Worm (Caenorhabditis elegans) whole organism, young adult: ENCODE measurements around the gene M01E10.3.

Experiments
- B0035.1 ChIP-seq: sonication (generic microtip); optimal IDR thresholded peaks from 2 replicates; lab custom pipeline; 2016; ENCODE audit warnings: missing genetic modification characterization, mild to moderate bottlenecking, missing compliant biosample characterization, missing genotype, missing genetic modification reagents
- B0261.1 ChIP-seq: sonication (generic microtip); optimal IDR thresholded peaks from 2 replicates; lab custom pipeline; 2016; ENCODE audit warnings: mild to moderate bottlenecking, missing genetic modification characterization, moderate library complexity, missing compliant biosample characterization
- D2030.7 ChIP-seq: fragments of 200-800 bp; sonication (Bioruptor generic); IDR thresholded peaks from 2 replicates; pipeline ENCODE4 v1.3.6; 2022; ENCODE audit warnings: missing genetic modification reagents, missing genetic modification characterization, missing compliant biosample characterization
- F49E8.2 ChIP-seq: sonication (generic microtip); optimal IDR thresholded peaks from 3 replicates; lab custom pipeline; 2017; ENCODE audit warnings: missing genetic modification characterization, mild to moderate bottlenecking, missing compliant biosample characterization, antibody characterized with exemption, moderate library complexity; ENCODE audit not compliant: insufficient read depth
- F52B5.7 ChIP-seq: sonication (generic microtip); optimal IDR thresholded peaks from 2 replicates; lab custom pipeline; 2016; ENCODE audit warnings: mild to moderate bottlenecking, missing genetic modification characterization, missing compliant biosample characterization
- F55B11.4 ChIP-seq: sonication (generic microtip); optimal IDR thresholded peaks from 2 replicates; lab custom pipeline; 2016; ENCODE audit warnings: missing compliant biosample characterization, missing genetic modification characterization, borderline replicate concordance; ENCODE audit not compliant: insufficient read depth
- T07F8.4 ChIP-seq: sonication (generic microtip); optimal IDR thresholded peaks from 2 replicates; lab custom pipeline; 2016; ENCODE audit warnings: mild to moderate bottlenecking, missing genetic modification characterization, moderate library complexity, missing compliant biosample characterization
- Y53G8AR.9 ChIP-seq: fragments of 200-800 bp; sonication (Bioruptor generic); conservative IDR thresholded peaks from 2 replicates; pipeline ENCODE4 v1.3.6; 2022; ENCODE audit warnings: missing genetic modification reagents, missing genetic modification characterization, missing compliant biosample characterization
- Y56A3A.18 ChIP-seq: fragments of 200-800 bp; sonication (Bioruptor generic); IDR thresholded peaks from 2 replicates; pipeline ENCODE4 v1.3.6; 2022; ENCODE audit warnings: missing genetic modification reagents, missing genetic modification characterization, missing compliant biosample characterization
- Y95B8A.8 ChIP-seq: fragments of 200-800 bp; sonication (Bioruptor generic); IDR thresholded peaks from 2 replicates; pipeline ENCODE4 v1.3.6; 2022; ENCODE audit warnings: missing genetic modification reagents, missing genetic modification characterization, missing compliant biosample characterization
- ZK185.1 ChIP-seq: sonication (generic microtip); optimal IDR thresholded peaks from 2 replicates; lab custom pipeline; 2016; ENCODE audit warnings: mild to moderate bottlenecking, missing genetic modification characterization, missing compliant biosample characterization; ENCODE audit not compliant: poor library complexity, severe bottlenecking
- attf-5 ChIP-seq: fragments of 200-800 bp; sonication (Bioruptor generic); optimal IDR thresholded peaks from 2 replicates; lab custom pipeline; 2018; ENCODE audit warnings: mild to moderate bottlenecking, missing genetic modification characterization, missing compliant biosample characterization
- bed-2 ChIP-seq: fragments of 200-800 bp; sonication (Bioruptor generic); IDR thresholded peaks from 2 replicates; pipeline ENCODE4 v1.3.6; 2022; ENCODE audit warnings: missing genetic modification reagents, missing genetic modification characterization, missing compliant biosample characterization
- ccch-3 ChIP-seq: fragments of 200-800 bp; sonication (Bioruptor generic); optimal IDR thresholded peaks from 2 replicates; lab custom pipeline; 2018; ENCODE audit warnings: mild to moderate bottlenecking, missing genetic modification characterization, missing compliant biosample characterization
- cebp-1 ChIP-seq, 2 experiments: fragments of 200-800 bp in 1 of 2; sonication (Bioruptor generic) in 1 of 2; sonication (generic microtip) in 1 of 2; IDR thresholded peaks in 1 of 2; optimal IDR thresholded peaks in 1 of 2; 2 replicates each; pipeline versions ENCODE4 v1.3.6 to Lab custom; 2017 to 2022; ENCODE audit warnings: missing compliant biosample characterization in 2 of 2, missing genetic modification characterization in 2 of 2, mild to moderate bottlenecking in 1 of 2, missing genetic modification reagents in 1 of 2, moderate library complexity in 1 of 2
- ceh-58 ChIP-seq: fragments of 200-800 bp; sonication (Bioruptor generic); IDR thresholded peaks from 2 replicates; pipeline ENCODE4 v1.3.6; 2022; ENCODE audit warnings: missing genetic modification characterization, missing compliant biosample characterization
- die-1 ChIP-seq: sonication (generic microtip); optimal IDR thresholded peaks from 2 replicates; lab custom pipeline; 2016; ENCODE audit warnings: missing genotype, mild to moderate bottlenecking, missing genetic modification characterization, missing compliant biosample characterization
- dpff-1 ChIP-seq: sonication (generic microtip); optimal IDR thresholded peaks from 2 replicates; lab custom pipeline; 2017; ENCODE audit warnings: mild to moderate bottlenecking, missing genetic modification characterization, missing compliant biosample characterization
- efl-1 ChIP-seq: fragments of 150-350 bp; optimal IDR thresholded peaks from 2 replicates; lab custom pipeline; 2014; ENCODE audit warnings: missing biosample characterization, missing genetic modification reagents, missing genetic modification characterization
- egl-44 ChIP-seq: fragments of 200-800 bp; sonication (Bioruptor generic); IDR thresholded peaks from 2 replicates; pipeline ENCODE4 v1.3.6; 2022; ENCODE audit warnings: missing genetic modification reagents, missing genetic modification characterization, missing compliant biosample characterization
- ekl-4 ChIP-seq: fragments of 200-800 bp; sonication (Bioruptor generic); IDR thresholded peaks from 2 replicates; pipeline ENCODE4 v1.3.6; 2022; ENCODE audit warnings: missing genetic modification reagents, missing genetic modification characterization, missing compliant biosample characterization
- gei-17 ChIP-seq: fragments of 200-800 bp; sonication (Bioruptor generic); optimal IDR thresholded peaks from 2 replicates; lab custom pipeline; 2018; ENCODE audit warnings: mild to moderate bottlenecking, missing genetic modification characterization, missing compliant biosample characterization
- hlh-12 ChIP-seq: sonication (generic microtip); optimal IDR thresholded peaks from 2 replicates; lab custom pipeline; 2016; ENCODE audit warnings: missing genetic modification characterization, missing compliant biosample characterization
- hmg-1.2 ChIP-seq: fragments of 200-800 bp; sonication (Bioruptor generic); IDR thresholded peaks from 2 replicates; pipeline ENCODE4 v1.3.6; 2022; ENCODE audit warnings: missing genetic modification reagents, missing genetic modification characterization, missing compliant biosample characterization
- hsf-1 ChIP-seq: fragments of 200-800 bp; sonication (Bioruptor generic); IDR thresholded peaks from 2 replicates; pipeline ENCODE4 v1.3.6; 2022; ENCODE audit warnings: missing genetic modification reagents, missing genetic modification characterization, missing compliant biosample characterization
- lin-54 ChIP-seq: fragments of 200-800 bp; sonication (Bioruptor generic); optimal IDR thresholded peaks from 2 replicates; lab custom pipeline; 2018; ENCODE audit warnings: mild to moderate bottlenecking, missing genetic modification characterization, missing compliant biosample characterization
- lsy-27 ChIP-seq: sonication (generic microtip); optimal IDR thresholded peaks from 2 replicates; lab custom pipeline; 2017; ENCODE audit warnings: missing genetic modification characterization, mild to moderate bottlenecking, missing compliant biosample characterization, antibody characterized with exemption, missing genotype, borderline replicate concordance; ENCODE audit not compliant: insufficient read depth
- madf-8 ChIP-seq: fragments of 200-800 bp; sonication (Bioruptor generic); conservative IDR thresholded peaks from 2 replicates; pipeline ENCODE4 v1.3.6; 2022; ENCODE audit warnings: missing genetic modification reagents, missing genetic modification characterization, missing compliant biosample characterization
- mcd-1 ChIP-seq: fragments of 200-800 bp; sonication (Bioruptor generic); IDR thresholded peaks from 2 replicates; pipeline ENCODE4 v1.3.6; 2022; ENCODE audit warnings: missing genetic modification reagents, missing genetic modification characterization, missing compliant biosample characterization
- mel-28 ChIP-seq: sonication (generic microtip); optimal IDR thresholded peaks from 2 replicates; lab custom pipeline; 2016; ENCODE audit warnings: borderline replicate concordance, mild to moderate bottlenecking, missing genetic modification characterization, missing compliant biosample characterization
- mes-4 ChIP-seq: sonication (generic microtip); optimal IDR thresholded peaks from 2 replicates; lab custom pipeline; 2016; ENCODE audit warnings: missing genotype, missing genetic modification characterization, missing compliant biosample characterization
- mxl-1 ChIP-seq: sonication (generic microtip); optimal IDR thresholded peaks from 2 replicates; lab custom pipeline; 2016; ENCODE audit warnings: missing genetic modification characterization, missing compliant biosample characterization
- pbrm-1 ChIP-seq: fragments of 200-800 bp; sonication (Bioruptor generic); IDR thresholded peaks from 2 replicates; pipeline ENCODE4 v1.3.6; 2022; ENCODE audit warnings: missing genetic modification reagents, missing genetic modification characterization, missing compliant biosample characterization
- rcor-1 ChIP-seq: fragments of 200-800 bp; sonication (Bioruptor generic); IDR thresholded peaks from 2 replicates; pipeline ENCODE4 v1.3.6; 2022; ENCODE audit warnings: missing genetic modification reagents, missing genetic modification characterization, missing compliant biosample characterization
- rec-8 ChIP-seq, 2 experiments: sonication (generic microtip); optimal IDR thresholded peaks; 2 replicates each; lab custom pipeline; 2016; ENCODE audit warnings: mild to moderate bottlenecking in 2 of 2, missing genetic modification characterization in 2 of 2, missing genetic modification reagents in 2 of 2, missing genotype in 2 of 2, missing biosample characterization in 1 of 2, missing compliant biosample characterization in 1 of 2, moderate library complexity in 1 of 2
- repo-1 ChIP-seq: sonication (generic microtip); optimal IDR thresholded peaks from 2 replicates; lab custom pipeline; 2017; ENCODE audit warnings: mild to moderate bottlenecking, missing genetic modification characterization, missing compliant biosample characterization
- rpc-1 ChIP-seq, 2 experiments: fragments of 150-350 bp in 1 of 2; sonication (generic microtip) in 1 of 2; optimal IDR thresholded peaks; 2 replicates each; lab custom pipeline; 2014 to 2018; ENCODE audit warnings: missing biosample characterization in 1 of 2, missing genetic modification characterization in 1 of 2, missing genetic modification reagents in 1 of 2, missing genotype in 1 of 2
- sea-2 ChIP-seq: fragments of 200-800 bp; sonication (Bioruptor generic); IDR thresholded peaks from 2 replicates; pipeline ENCODE4 v1.3.6; 2022; ENCODE audit warnings: missing genetic modification characterization, missing compliant biosample characterization
- snpc-1.3 ChIP-seq: sonication (generic microtip); optimal IDR thresholded peaks from 2 replicates; lab custom pipeline; 2017; ENCODE audit warnings: missing genetic modification characterization, mild to moderate bottlenecking, missing compliant biosample characterization, antibody characterized with exemption, moderate library complexity, missing genotype, missing genetic modification reagents; ENCODE audit not compliant: insufficient read depth
- snpc-3.4 ChIP-seq: sonication (generic microtip); optimal IDR thresholded peaks from 2 replicates; lab custom pipeline; 2017; ENCODE audit warnings: missing genetic modification characterization, mild to moderate bottlenecking, missing compliant biosample characterization, antibody characterized with exemption, moderate library complexity, missing genotype, missing genetic modification reagents
- sptf-2 ChIP-seq: fragments of 200-800 bp; sonication (Bioruptor generic); optimal IDR thresholded peaks from 2 replicates; lab custom pipeline; 2018; ENCODE audit warnings: mild to moderate bottlenecking, missing genetic modification characterization, missing compliant biosample characterization
- zim-3 ChIP-seq: sonication (generic microtip); optimal IDR thresholded peaks from 2 replicates; lab custom pipeline; 2017; ENCODE audit warnings: mild to moderate bottlenecking, missing genetic modification characterization, moderate library complexity, missing compliant biosample characterization
- ztf-25 ChIP-seq: fragments of 200-800 bp; sonication (Bioruptor generic); IDR thresholded peaks from 2 replicates; pipeline ENCODE4 v1.3.6; 2022; ENCODE audit warnings: missing genetic modification reagents, missing genetic modification characterization, missing compliant biosample characterization
- ztf-26 ChIP-seq: sonication (generic microtip); optimal IDR thresholded peaks from 2 replicates; lab custom pipeline; 2017; ENCODE audit warnings: missing genetic modification characterization, missing compliant biosample characterization
- ztf-28 ChIP-seq: fragments of 200-800 bp; sonication (Bioruptor generic); IDR thresholded peaks from 2 replicates; pipeline ENCODE4 v1.3.6; 2022; ENCODE audit warnings: missing genetic modification reagents, missing genetic modification characterization, missing compliant biosample characterization

The M01E10.3 gene

ce11 chrIII:2030776-2031565 lies 23.0 kb downstream of the M01E10.3 start (continued):
- TF ChIP-seq ceh-58 (0 out of 2 replicates have a peak, but pooled peaks have one; percentile 74), gei-17 (GFP tag; lab: Kevin White, UChicago) (no peak), B0261.1 (peak; percentile 82), ztf-26 (tag; lab: Kevin White, UChicago) (no peak), mcd-1 (peak; percentile 46; the same call in 1 of the 2 replicates), repo-1 (no peak), ccch-3 (GFP tag; lab: Kevin White, UChicago) (no peak), T07F8.4 (tag; lab: Kevin White, UChicago) (peak; percentile 27), ztf-28 (GFP tag; lab: Robert Waterston, UW) (peak; percentile 66; the same call in 1 of the 2 replicates), egl-44 (GFP tag; lab: Robert Waterston, UW) (no peak), Y95B8A.8 (GFP tag; lab: Robert Waterston, UW) (0 out of 2 replicates have a peak, but pooled peaks have one; percentile 39), attf-5 (GFP tag; lab: Kevin White, UChicago) (peak; percentile 23), sptf-2 (no peak), pbrm-1 (peak; percentile 26; the same call in 1 of the 2 replicates), efl-1 (GFP tag; lab: Kevin White, UChicago) (peak; percentile 44), D2030.7 (peak; percentile 82), zim-3 (tag; lab: Kevin White, UChicago) (no peak), mxl-1 (tag; lab: Kevin White, UChicago) (peak; percentile 69), bed-2 (GFP tag; lab: Robert Waterston, UW) (no peak), lin-54 (peak; percentile 34), die-1 (tag; lab: Kevin White, UChicago) (peak; percentile 73), F55B11.4 (tag; lab: Kevin White, UChicago) (no peak), mes-4 (peak; percentile 57), snpc-1.3 (tag; lab: Kevin White, UChicago) (peak; percentile 77), B0035.1 (tag; lab: Kevin White, UChicago) (peak; percentile 14), sea-2 (no peak), rec-8 (tag; optimal IDR thresholded peaks at IDR 0.05; lab: Kevin White, UChicago) (peak in 1 of 2 experiments; percentile 37), Y56A3A.18 (GFP tag; lab: Robert Waterston, UW) (no peak), dpff-1 (tag; lab: Kevin White, UChicago) (no peak), ztf-25 (peak; percentile 83), rpc-1 (optimal IDR thresholded peaks at IDR 0.05; lab: Kevin White, UChicago) (peak; percentile 67), rpc-1 (tag; optimal IDR thresholded peaks at IDR 0.05; lab: Kevin White, UChicago) (peak; percentile 92), hsf-1 (GFP tag; lab: Robert Waterston, UW) (no peak), hlh-12 (tag; lab: Kevin White, UChicago) (no peak), ZK185.1 (tag; lab: Kevin White, UChicago) (peak; percentile 36), F52B5.7 (tag; lab: Kevin White, UChicago) (peak; percentile 2), mel-28 (no peak), snpc-3.4 (tag; lab: Kevin White, UChicago) (peak; percentile 42), Y53G8AR.9 (GFP tag; lab: Robert Waterston, UW) (no peak), rcor-1 (GFP tag; lab: Robert Waterston, UW) (0 out of 2 replicates have a peak, but pooled peaks have one; percentile 26), madf-8 (GFP tag; lab: Robert Waterston, UW) (no peak), lsy-27 (peak; percentile 16), cebp-1 (GFP tag; IDR thresholded peaks at IDR 0.05; lab: Robert Waterston, UW) (no peak), cebp-1 (tag; optimal IDR thresholded peaks at IDR 0.05; lab: Kevin White, UChicago) (peak; percentile 22), F49E8.2 (tag; lab: Kevin White, UChicago) (peak; percentile 13), ekl-4 (no peak), hmg-1.2 (peak; percentile 55)
